Worm (Caenorhabditis elegans) whole organism, early embryonic: ENCODE measurements around the gene nfx-1.

Source experiments
- F13C5.2 ChIP-seq: sonication (generic microtip); optimal IDR thresholded peaks from 2 replicates; lab custom pipeline; 2017; ENCODE audit warnings: mild to moderate bottlenecking, missing genetic modification characterization, inconsistent platforms, missing compliant biosample characterization
- ama-1 ChIP-seq: fragments of 150-350 bp; optimal IDR thresholded peaks from 2 replicates; lab custom pipeline; 2014
- flt-1 ChIP-seq: fragments of 200-800 bp; sonication (Bioruptor generic); IDR thresholded peaks from 2 replicates; pipeline ENCODE4 v1.3.6; 2022; ENCODE audit warnings: missing genetic modification characterization, missing compliant biosample characterization
- scrt-1 ChIP-seq: fragments of 200-800 bp; sonication (Bioruptor generic); IDR thresholded peaks from 2 replicates; pipeline ENCODE4 v1.3.6; 2022; ENCODE audit warnings: missing genetic modification characterization, missing compliant biosample characterization

DNA sequence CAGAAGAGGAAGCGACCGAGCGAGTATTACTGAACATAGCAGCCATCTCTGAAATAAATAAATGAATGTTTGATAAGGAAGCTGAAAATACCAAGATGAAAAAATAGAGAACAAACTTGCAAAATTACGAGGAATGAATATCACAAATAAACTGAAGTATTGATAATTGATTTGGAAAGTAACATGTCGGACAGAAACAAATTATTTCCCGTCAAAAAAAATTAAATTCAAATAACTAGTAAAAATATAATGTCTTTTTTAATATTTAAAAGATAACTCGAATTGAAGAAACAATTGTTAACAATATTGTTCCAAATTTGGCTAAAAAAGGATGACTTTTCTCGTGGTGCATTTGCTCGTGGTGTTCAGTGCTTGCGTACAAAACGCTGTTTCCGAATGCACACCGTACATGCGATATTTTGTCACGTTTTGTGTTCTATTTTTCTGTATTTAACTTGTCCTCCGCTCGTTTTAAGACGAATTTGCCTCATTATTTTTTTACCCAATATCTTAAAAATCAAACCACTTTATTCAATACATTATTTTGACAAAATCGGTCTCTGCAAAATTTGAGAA lies 33.2 kb upstream of the nfx-1 start, which contains the start of gene rpn-13:
- TF ChIP-seq F13C5.2, result peak; percentile 71
- TF ChIP-seq scrt-1, result no peak
- TF ChIP-seq flt-1 (GFP tag; lab: Robert Waterston, UW), result no peak
- no peak for TF ChIP-seq ama-1
